Fruit fly (Drosophila melanogaster): Measurements from ENCODE around the gene Vha16-5.

Gene Vha16-5

DNA sequence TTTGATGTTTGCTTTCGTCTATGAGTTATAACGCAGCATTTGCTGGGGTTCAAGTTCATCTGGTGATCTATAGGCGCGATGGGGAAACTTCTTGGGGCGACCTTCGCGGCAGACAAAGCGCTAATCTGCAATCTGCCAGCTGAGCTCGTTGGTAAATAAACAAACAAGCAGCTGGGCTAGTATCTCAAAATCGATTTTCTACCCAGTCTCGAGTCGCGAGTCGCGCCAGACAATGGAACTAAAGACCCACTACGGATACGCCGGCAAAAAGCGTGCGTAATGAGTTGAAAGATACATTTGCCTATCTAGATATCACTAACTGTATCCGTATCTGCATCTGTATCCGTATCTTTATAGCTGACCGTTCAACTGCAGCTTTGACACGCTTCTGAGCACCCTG lies 16.8 kb upstream of the Vha16-5 start:
- TF ChIP-seq EcR (GFP tag; optimal IDR thresholded peaks at IDR 0.05), result no peak
- no peak for TF ChIP-seq psq (optimal IDR thresholded peaks at IDR 0.05)
- no peak for TF ChIP-seq usp (GFP tag; optimal IDR thresholded peaks at IDR 0.05)
- TF ChIP-seq Dll (optimal IDR thresholded peaks at IDR 0.05), result no peak
- no peak for TF ChIP-seq pan (optimal IDR thresholded peaks at IDR 0.05)
- TF ChIP-seq CG8478 (optimal IDR thresholded peaks at IDR 0.05), result no peak

dm6 chr2L:10752668-10753067 lies 15.8 kb upstream of the Vha16-5 start:
- no peak for TF ChIP-seq usp (GFP tag; optimal IDR thresholded peaks at IDR 0.05)
- TF ChIP-seq EcR (GFP tag; optimal IDR thresholded peaks at IDR 0.05), result peak in 1 of 2 experiments; percentile 31

- no peak for TF ChIP-seq Dll (optimal IDR thresholded peaks at IDR 0.05)
- TF ChIP-seq pan (optimal IDR thresholded peaks at IDR 0.05), result no peak
- TF ChIP-seq usp (GFP tag; optimal IDR thresholded peaks at IDR 0.05), result no peak
- TF ChIP-seq EcR (GFP tag; optimal IDR thresholded peaks at IDR 0.05), result no peak
- TF ChIP-seq CG8478 (optimal IDR thresholded peaks at IDR 0.05), result no peak
- no peak for TF ChIP-seq psq (optimal IDR thresholded peaks at IDR 0.05)
These were observed 15.2 kb upstream of the Vha16-5 start for dm6 chr2L:10751879-10752620.

dm6 chr2L:10750915-10751612 lies 14.2 kb upstream of the Vha16-5 start:
- TF ChIP-seq Dll (optimal IDR thresholded peaks at IDR 0.05) (no peak), usp (GFP tag; optimal IDR thresholded peaks at IDR 0.05) (no peak), EcR (GFP tag; optimal IDR thresholded peaks at IDR 0.05) (peak in 1 of 2 experiments; percentile 44)

DNA sequence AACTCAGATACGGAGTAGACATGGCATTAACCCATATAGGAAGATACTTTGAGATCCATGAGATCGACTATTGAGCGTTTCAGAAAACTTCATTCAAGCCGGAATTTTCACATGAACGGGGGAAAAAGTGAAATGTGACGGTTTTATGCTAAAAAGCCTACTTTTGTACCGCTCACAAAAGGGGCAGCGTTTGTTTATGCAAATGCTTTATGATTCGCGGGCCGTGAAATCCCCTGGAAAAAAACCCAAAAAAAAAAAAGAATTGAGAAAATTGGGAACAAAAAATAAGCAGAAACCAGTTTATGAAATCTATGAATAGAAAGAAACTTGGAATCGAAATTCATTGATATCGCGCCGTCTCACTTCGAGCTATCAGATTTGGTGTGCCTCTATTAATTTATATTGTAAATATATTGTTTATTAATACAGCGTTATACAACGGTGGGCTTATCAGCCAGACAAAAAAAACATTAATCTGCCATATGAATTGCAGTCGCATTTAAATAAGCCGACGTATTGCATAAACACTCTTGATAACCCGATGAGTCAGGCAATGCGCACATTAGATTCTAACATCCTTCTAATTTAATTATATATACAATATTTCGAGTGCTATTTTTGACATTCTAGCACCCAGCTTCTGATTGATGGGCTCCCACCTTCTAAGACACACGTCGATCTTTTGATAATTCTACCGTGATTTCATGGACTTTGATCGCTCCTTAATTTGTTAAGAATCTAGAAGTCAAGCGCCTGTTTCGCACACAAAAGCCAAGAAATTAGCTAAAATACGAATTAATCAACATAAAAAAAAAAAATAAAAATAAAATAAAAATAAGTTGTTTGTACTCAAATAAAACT lies 13.0 kb upstream of the Vha16-5 start:
- TF ChIP-seq pan (optimal IDR thresholded peaks at IDR 0.05), result no peak
- TF ChIP-seq EcR (GFP tag; optimal IDR thresholded peaks at IDR 0.05), result no peak
- TF ChIP-seq usp (GFP tag; optimal IDR thresholded peaks at IDR 0.05), result no peak
- no peak for TF ChIP-seq Dll (optimal IDR thresholded peaks at IDR 0.05)
- no peak for TF ChIP-seq CG8478 (optimal IDR thresholded peaks at IDR 0.05)
- TF ChIP-seq psq (optimal IDR thresholded peaks at IDR 0.05), result no peak

dm6 chr2L:10748218-10748617 lies 11.4 kb upstream of the Vha16-5 start:
- TF ChIP-seq usp (GFP tag; optimal IDR thresholded peaks at IDR 0.05) (no peak), psq (optimal IDR thresholded peaks at IDR 0.05) (no peak), Dll (optimal IDR thresholded peaks at IDR 0.05) (no peak), pan (optimal IDR thresholded peaks at IDR 0.05) (no peak), CG8478 (optimal IDR thresholded peaks at IDR 0.05) (no peak), EcR (GFP tag; optimal IDR thresholded peaks at IDR 0.05) (no peak)

DNA sequence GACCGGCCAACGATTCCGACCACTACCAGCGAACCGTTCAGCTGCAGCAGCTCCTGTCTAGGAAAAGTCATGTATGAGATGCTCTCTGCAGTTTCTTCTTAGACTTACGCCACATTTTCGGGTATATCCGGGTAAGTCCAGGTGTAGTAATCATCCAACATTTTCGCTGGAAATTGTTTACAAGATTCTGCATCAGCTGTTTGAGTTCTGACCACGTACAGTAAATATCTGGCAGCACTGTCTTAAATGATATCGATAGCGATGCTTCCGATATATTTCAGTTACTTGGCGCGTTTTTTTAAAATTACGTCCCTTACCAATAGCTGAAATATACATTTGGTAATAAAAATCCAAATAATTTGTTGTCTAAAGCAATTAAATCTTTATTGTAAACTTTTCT lies 6.9 kb upstream of the Vha16-5 start, which contains the start of gene CG6729:
Gene CG6729 (minus strand): TSS at position 222 of the 400 bp plus-strand sequence.
- TF ChIP-seq CG8478 (optimal IDR thresholded peaks at IDR 0.05) (no peak), pan (optimal IDR thresholded peaks at IDR 0.05) (no peak), usp (GFP tag; optimal IDR thresholded peaks at IDR 0.05) (no peak)

dm6 chr2L:10735923-10736322 lies 920 bp downstream of the Vha16-5 start, which contains the start of gene Nup107:
Gene Nup107 (minus strand): TSS chr2L:10736071.
- TF ChIP-seq psq (optimal IDR thresholded peaks at IDR 0.05), result no peak
- TF ChIP-seq usp (GFP tag; optimal IDR thresholded peaks at IDR 0.05), result no peak
- no peak for TF ChIP-seq EcR (GFP tag; optimal IDR thresholded peaks at IDR 0.05)
- TF ChIP-seq pan (optimal IDR thresholded peaks at IDR 0.05), result no peak

- TF ChIP-seq EcR (GFP tag; optimal IDR thresholded peaks at IDR 0.05), result no peak
- no peak for TF ChIP-seq CG8478 (optimal IDR thresholded peaks at IDR 0.05)
- TF ChIP-seq pan (optimal IDR thresholded peaks at IDR 0.05), result no peak
- TF ChIP-seq psq (optimal IDR thresholded peaks at IDR 0.05), result no peak
- no peak for TF ChIP-seq usp (GFP tag; optimal IDR thresholded peaks at IDR 0.05)
- no peak for TF ChIP-seq Dll (optimal IDR thresholded peaks at IDR 0.05)
These were observed 4.5 kb downstream of the Vha16-5 start, which contains the start of the genes EMC3 and Dpy-30L1 for dm6 chr2L:10732343-10732808. Gene EMC3 (minus strand): TSS chr2L:10732423. Gene Dpy-30L1 (plus strand): TSS chr2L:10732653.

dm6 chr2L:10729955-10730354 lies 6.9 kb downstream of the Vha16-5 start, which contains the start of gene CG17118:
Gene CG17118 (plus strand): TSS chr2L:10730255.
- no peak for TF ChIP-seq CG8478 (optimal IDR thresholded peaks at IDR 0.05)
- TF ChIP-seq psq (optimal IDR thresholded peaks at IDR 0.05), result no peak
- no peak for TF ChIP-seq EcR (GFP tag; optimal IDR thresholded peaks at IDR 0.05)
- no peak for TF ChIP-seq Dll (optimal IDR thresholded peaks at IDR 0.05)
- TF ChIP-seq pan (optimal IDR thresholded peaks at IDR 0.05), result no peak
- no peak for TF ChIP-seq usp (GFP tag; optimal IDR thresholded peaks at IDR 0.05)

- TF ChIP-seq Dll (optimal IDR thresholded peaks at IDR 0.05) (no peak), CG8478 (optimal IDR thresholded peaks at IDR 0.05) (no peak), psq (optimal IDR thresholded peaks at IDR 0.05) (no peak), usp (GFP tag; optimal IDR thresholded peaks at IDR 0.05) (no peak), pan (optimal IDR thresholded peaks at IDR 0.05) (no peak), EcR (GFP tag; optimal IDR thresholded peaks at IDR 0.05) (no peak)
These were observed 8.1 kb downstream of the Vha16-5 start, which contains the start of gene CG6443 for dm6 chr2L:10728751-10729150. Gene CG6443 (plus strand): TSS chr2L:10728978.

Data from whole organism.